Fruit fly (Drosophila melanogaster): ENCODE results near the gene CG9515.
A peak's percentile ranks its signal among the peaks of the same experiment; 100 is the strongest.

The CG9515 gene

DNA sequence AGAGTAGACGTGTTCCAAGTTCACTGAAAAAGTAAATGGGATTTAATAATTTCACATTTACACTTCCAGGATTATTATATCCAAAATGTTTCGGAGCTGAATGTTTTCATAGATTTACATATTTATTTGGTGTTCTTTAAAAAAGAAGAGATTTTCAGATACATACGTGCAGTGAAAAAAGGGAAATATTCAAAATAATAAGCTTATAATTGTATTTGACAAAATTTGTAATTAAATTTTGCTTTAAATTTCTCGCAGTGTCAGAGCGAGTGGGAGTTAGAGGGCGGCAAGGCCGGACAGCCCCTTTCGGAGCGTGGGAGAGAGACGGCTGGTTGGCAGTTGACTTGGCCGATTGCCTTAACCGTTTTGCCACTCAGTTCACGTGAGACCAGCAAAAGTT, 6.1 kb downstream of the CG9515 start, which contains the start of gene Tsp29Fb (continued):
- TF ChIP-seq zen2 (GFP tag; IDR thresholded peaks at IDR 0.05; ENCODE audit: partially characterized antibody) (no peak), Aef1 (GFP tag; IDR thresholded peaks at IDR 0.05) (peak; percentile 54), salm (tag; optimal IDR thresholded peaks at IDR 0.05) (peak; percentile 52), CG12299 (tag; optimal IDR thresholded peaks at IDR 0.05) (peak; percentile 72), CG9817 (tag; optimal IDR thresholded peaks at IDR 0.05) (peak; percentile 77), dan (GFP tag; IDR thresholded peaks at IDR 0.05) (no peak), NC2β (GFP tag; optimal IDR thresholded peaks at IDR 0.05) (peak; percentile 45), pzg (GFP tag; optimal IDR thresholded peaks at IDR 0.05) (no peak), jigr1 (GFP tag; IDR thresholded peaks at IDR 0.05) (0 out of 3 replicates have a peak, but pooled peaks have one; percentile 11), dmrt11E (tag; optimal IDR thresholded peaks at IDR 0.05) (no peak), CG8290 (GFP tag; optimal IDR thresholded peaks at IDR 0.05) (no peak), CG8290 (tag; optimal IDR thresholded peaks at IDR 0.05) (peak in 1 of 2 experiments; percentile 10), stc (GFP tag; IDR thresholded peaks at IDR 0.05) (peak; percentile 51), CG3065 (GFP tag; optimal IDR thresholded peaks at IDR 0.05) (no peak), CG18764 (GFP tag; optimal IDR thresholded peaks at IDR 0.05) (peak; percentile 38), CG7786 (GFP tag; optimal IDR thresholded peaks at IDR 0.05) (peak; percentile 71), bigmax (GFP tag; optimal IDR thresholded peaks at IDR 0.05) (no peak), dysf (GFP tag; IDR thresholded peaks at IDR 0.05) (peak; percentile 81; the same call in 2 of the 3 replicates), Gug (GFP tag; IDR thresholded peaks at IDR 0.05) (peak; percentile 38; the same call in 1 of the 4 replicates), CG11695 (GFP tag; IDR thresholded peaks at IDR 0.05) (peak; percentile 68; the same call in 1 of the 3 replicates), tgo (GFP tag; IDR thresholded peaks at IDR 0.05) (peak; percentile 80), bab2 (GFP tag; optimal IDR thresholded peaks at IDR 0.05) (peak; percentile 65), CG17361 (GFP tag; IDR thresholded peaks at IDR 0.05) (peak; percentile 78), CG7928 (GFP tag; optimal IDR thresholded peaks at IDR 0.05) (peak; percentile 15), CG11456 (GFP tag; IDR thresholded peaks at IDR 0.05) (peak; percentile 63; the same call in 2 of the 3 replicates), croc (GFP tag; conservative IDR thresholded peaks at IDR 0.05) (peak; percentile 35; the same call in 1 of the 3 replicates), Bdp1 (GFP tag; optimal IDR thresholded peaks at IDR 0.05) (peak; percentile 14), CG13296 (GFP tag; optimal IDR thresholded peaks at IDR 0.05) (peak; percentile 83), CG6254 (GFP tag; optimal IDR thresholded peaks at IDR 0.05) (no peak), ash1 (GFP tag; optimal IDR thresholded peaks at IDR 0.05) (no peak), CG14667 (GFP tag; IDR thresholded peaks at IDR 0.05) (peak; percentile 49; the same call in 1 of the 2 replicates), CG2889 (GFP tag; IDR thresholded peaks at IDR 0.05) (no peak), Bteb2 (GFP tag; optimal IDR thresholded peaks at IDR 0.05) (peak; percentile 58), CG12071 (GFP tag; optimal IDR thresholded peaks at IDR 0.05) (peak; percentile 56), Side (GFP tag; optimal IDR thresholded peaks at IDR 0.05) (peak; percentile 40), gro (GFP tag; optimal IDR thresholded peaks at IDR 0.05) (peak; percentile 10), CG8478 (optimal IDR thresholded peaks at IDR 0.05) (no peak), pfk (GFP tag; optimal IDR thresholded peaks at IDR 0.05) (no peak), NC2α (GFP tag; optimal IDR thresholded peaks at IDR 0.05) (no peak), Elba2 (GFP tag; optimal IDR thresholded peaks at IDR 0.05) (no peak), pho (GFP tag; optimal IDR thresholded peaks at IDR 0.05) (peak; percentile 60), jumu (GFP tag; optimal IDR thresholded peaks at IDR 0.05) (peak; percentile 8), Mes4 (GFP tag; optimal IDR thresholded peaks at IDR 0.05) (no peak), CG42726 (GFP tag; IDR thresholded peaks at IDR 0.05; ENCODE audit: partially characterized antibody) (no peak), btn (GFP tag; optimal IDR thresholded peaks at IDR 0.05) (no peak), CG13775 (GFP tag; optimal IDR thresholded peaks at IDR 0.05) (peak; percentile 58), fd64A (GFP tag; optimal IDR thresholded peaks at IDR 0.05) (no peak), knrl (GFP tag; IDR thresholded peaks at IDR 0.05; ENCODE audit: partially characterized antibody) (no peak), CG11723 (GFP tag; optimal IDR thresholded peaks at IDR 0.05) (peak; percentile 33), CG14441 (GFP tag; IDR thresholded peaks at IDR 0.05) (peak; percentile 65), Ssrp (tag; optimal IDR thresholded peaks at IDR 0.05) (peak; percentile 67), HmgD (GFP tag; optimal IDR thresholded peaks at IDR 0.05) (no peak)
